Fruit fly (Drosophila melanogaster): Measurements from ENCODE around the gene Kul.

Kul gene

DNA sequence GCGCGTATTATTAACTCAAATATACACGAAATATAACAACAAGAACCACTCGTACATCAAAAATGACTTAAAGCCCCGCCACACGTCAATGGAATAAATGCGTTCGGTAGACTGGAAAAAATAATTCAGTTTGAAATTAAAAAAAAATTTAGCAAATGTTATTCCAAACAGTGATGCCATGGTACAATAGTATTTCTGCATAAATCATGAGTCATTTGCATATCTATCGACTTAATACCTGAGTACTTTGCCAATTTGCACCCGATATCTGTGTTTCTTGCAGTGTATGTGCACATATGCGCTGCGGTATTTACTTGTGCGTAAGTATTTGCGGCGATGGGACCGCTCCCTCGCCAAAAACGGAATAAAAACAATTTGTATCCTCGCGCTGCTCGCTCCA, 37.5 kb downstream of the Kul start (continued):
- TF ChIP-seq slp2 (GFP tag; optimal IDR thresholded peaks at IDR 0.05) (peak; percentile 4), pfk (GFP tag; optimal IDR thresholded peaks at IDR 0.05) (no peak), CG15601 (tag; optimal IDR thresholded peaks at IDR 0.05) (no peak), CG14710 (tag; optimal IDR thresholded peaks at IDR 0.05) (peak; percentile 23), CG30020 (tag; optimal IDR thresholded peaks at IDR 0.05) (no peak), dysf (GFP tag; IDR thresholded peaks at IDR 0.05) (peak; percentile 47; the same call in 2 of the 3 replicates), CG11696 (GFP tag; IDR thresholded peaks at IDR 0.05) (no peak), CG15269 (tag; optimal IDR thresholded peaks at IDR 0.05) (peak; percentile 19), gro (GFP tag; optimal IDR thresholded peaks at IDR 0.05) (no peak), Lim3 (GFP tag; IDR thresholded peaks at IDR 0.05) (no peak), nom (GFP tag; optimal IDR thresholded peaks at IDR 0.05) (peak; percentile 47), CG2712 (tag; optimal IDR thresholded peaks at IDR 0.05) (peak; percentile 42), salm (tag; optimal IDR thresholded peaks at IDR 0.05) (no peak), repo (GFP tag; optimal IDR thresholded peaks at IDR 0.05) (peak; percentile 17), danr (GFP tag; IDR thresholded peaks at IDR 0.05) (no peak), CG3163 (GFP tag; optimal IDR thresholded peaks at IDR 0.05) (no peak), CG10267 (tag; optimal IDR thresholded peaks at IDR 0.05) (peak; percentile 12), H15 (GFP tag; IDR thresholded peaks at IDR 0.05) (no peak), zf30C (GFP tag; optimal IDR thresholded peaks at IDR 0.05) (no peak), YL-1 (GFP tag; optimal IDR thresholded peaks at IDR 0.05) (no peak), Chrac-16 (GFP tag; optimal IDR thresholded peaks at IDR 0.05) (peak; percentile 26), dm (GFP tag; optimal IDR thresholded peaks at IDR 0.05) (no peak), vvl (GFP tag; IDR thresholded peaks at IDR 0.05) (peak; percentile 57; the same call in 1 of the 2 replicates), trem (tag; optimal IDR thresholded peaks at IDR 0.05) (no peak), org-1 (GFP tag; optimal IDR thresholded peaks at IDR 0.05) (no peak), onecut (GFP tag; IDR thresholded peaks at IDR 0.05) (no peak), CG4424 (GFP tag; optimal IDR thresholded peaks at IDR 0.05) (peak; percentile 52), pzg (GFP tag; optimal IDR thresholded peaks at IDR 0.05) (no peak), CG30403 (GFP tag; optimal IDR thresholded peaks at IDR 0.05) (peak; percentile 31), Hr3 (GFP tag; optimal IDR thresholded peaks at IDR 0.05) (peak; percentile 6), az2 (GFP tag; optimal IDR thresholded peaks at IDR 0.05) (peak; percentile 2), CHES-1-like (GFP tag; optimal IDR thresholded peaks at IDR 0.05) (no peak), sisA (GFP tag; IDR thresholded peaks at IDR 0.05) (peak; percentile 31; the same call in 1 of the 2 replicates), gsb (GFP tag; IDR thresholded peaks at IDR 0.05) (no peak), bsh (GFP tag; optimal IDR thresholded peaks at IDR 0.05) (peak in 1 of 2 experiments; percentile 49), scrt (GFP tag; optimal IDR thresholded peaks at IDR 0.05) (no peak), CG10431 (GFP tag; optimal IDR thresholded peaks at IDR 0.05) (no peak), Awh (GFP tag; IDR thresholded peaks at IDR 0.05) (no peak), CG17829 (tag; optimal IDR thresholded peaks at IDR 0.05) (peak; percentile 0), CG9437 (GFP tag; optimal IDR thresholded peaks at IDR 0.05) (no peak), mirr (GFP tag; optimal IDR thresholded peaks at IDR 0.05) (no peak), CG9215 (GFP tag; IDR thresholded peaks at IDR 0.05) (no peak), her (GFP tag; optimal IDR thresholded peaks at IDR 0.05) (no peak), Hsf (GFP tag; optimal IDR thresholded peaks at IDR 0.05) (peak; percentile 32), HLH54F (GFP tag; optimal IDR thresholded peaks at IDR 0.05) (peak; percentile 21), vfl (GFP tag; optimal IDR thresholded peaks at IDR 0.05) (no peak), D19B (GFP tag; optimal IDR thresholded peaks at IDR 0.05) (no peak), pum (GFP tag; optimal IDR thresholded peaks at IDR 0.05) (peak; percentile 6), CG17359 (tag; optimal IDR thresholded peaks at IDR 0.05) (peak; percentile 40), Aef1 (GFP tag; IDR thresholded peaks at IDR 0.05) (peak; percentile 25; the same call in 1 of the 3 replicates), CG2678 (tag; optimal IDR thresholded peaks at IDR 0.05) (peak; percentile 25), CG3847 (GFP tag; IDR thresholded peaks at IDR 0.05) (no peak; the same call in 1 of the 2 replicates)

Data from whole organism, embryonic.